Fruit fly (Drosophila melanogaster) whole organism, adult: Measurements from ENCODE around the gene Taf13.

Experiments used
- CG11617 ChIP-seq: fragments of 200-800 bp; sonication (Bioruptor generic); optimal IDR thresholded peaks from 2 replicates; lab custom pipeline; 2017; ENCODE audit warnings: mild to moderate bottlenecking, missing biosample characterization, missing genetic modification reagents, missing genetic modification characterization
- CG12768 ChIP-seq: fragments of 200-800 bp; sonication (Bioruptor generic); optimal IDR thresholded peaks from 2 replicates; lab custom pipeline; 2017; ENCODE audit warnings: missing biosample characterization, missing genetic modification characterization, mild to moderate bottlenecking, moderate library complexity, missing genetic modification reagents
- CG14711 ChIP-seq: fragments of 200-800 bp; sonication (Bioruptor generic); optimal IDR thresholded peaks from 2 replicates; lab custom pipeline; 2018; ENCODE audit warnings: missing biosample characterization, mild to moderate bottlenecking, missing genetic modification characterization, moderate library complexity
- CG1620 ChIP-seq: fragments of 200-800 bp; sonication (Bioruptor generic); optimal IDR thresholded peaks from 2 replicates; lab custom pipeline; 2016; ENCODE audit warnings: missing biosample characterization, missing genetic modification characterization
- CG33017 ChIP-seq: fragments of 200-800 bp; sonication (Bioruptor generic); optimal IDR thresholded peaks from 2 replicates; lab custom pipeline; 2018; ENCODE audit warnings: missing biosample characterization, mild to moderate bottlenecking, missing genetic modification characterization, moderate library complexity
- CG5204 ChIP-seq: fragments of 200-800 bp; sonication (Bioruptor generic); optimal IDR thresholded peaks from 2 replicates; lab custom pipeline; 2016; ENCODE audit warnings: missing biosample characterization, missing genetic modification characterization
- CG7045 ChIP-seq: fragments of 200-800 bp; sonication (Bioruptor generic); optimal IDR thresholded peaks from 2 replicates; lab custom pipeline; 2017; ENCODE audit warnings: missing biosample characterization, mild to moderate bottlenecking, missing genetic modification characterization
- CG7101 ChIP-seq: fragments of 200-800 bp; sonication (Bioruptor generic); optimal IDR thresholded peaks from 2 replicates; lab custom pipeline; 2018; ENCODE audit warnings: missing biosample characterization, mild to moderate bottlenecking, missing genetic modification characterization, moderate library complexity
- Clk ChIP-seq: fragments of 200-800 bp; sonication (Bioruptor generic); optimal IDR thresholded peaks from 2 replicates; lab custom pipeline; 2017; ENCODE audit warnings: missing biosample characterization, missing genetic modification characterization
- Crg-1 ChIP-seq: fragments of 200-800 bp; sonication (Bioruptor generic); optimal IDR thresholded peaks from 2 replicates; lab custom pipeline; 2016; ENCODE audit warnings: missing biosample characterization, missing genetic modification characterization
- Hr96 ChIP-seq: fragments of 200-800 bp; sonication (Bioruptor generic); optimal IDR thresholded peaks from 2 replicates; lab custom pipeline; 2016; ENCODE audit warnings: missing biosample characterization, missing genetic modification characterization
- Mnt ChIP-seq: fragments of 200-800 bp; sonication (Bioruptor generic); optimal IDR thresholded peaks from 2 replicates; lab custom pipeline; 2016; ENCODE audit warnings: missing biosample characterization, mild to moderate bottlenecking, missing genetic modification characterization
- bab1 ChIP-seq: fragments of 200-800 bp; sonication (Bioruptor generic); optimal IDR thresholded peaks from 3 replicates; lab custom pipeline; 2019; ENCODE audit warnings: missing biosample characterization, mild to moderate bottlenecking, missing genetic modification characterization, moderate library complexity
- cic ChIP-seq: fragments of 200-800 bp; sonication (Bioruptor generic); optimal IDR thresholded peaks from 2 replicates; lab custom pipeline; 2017; ENCODE audit warnings: missing biosample characterization, mild to moderate bottlenecking, missing genetic modification characterization, moderate library complexity
- cnc ChIP-seq, 2 experiments: fragments of >200 bp; optimal IDR thresholded peaks; 2 replicates each; lab custom pipeline; 2017
- kay ChIP-seq: fragments of 200-800 bp; sonication (Bioruptor generic); peaks from one replicate; lab custom pipeline; 2016; ENCODE audit warnings: missing biosample characterization, missing genetic modification characterization, borderline replicate concordance
- ovo ChIP-seq: fragments of 200-800 bp; sonication (Bioruptor generic); optimal IDR thresholded peaks from 2 replicates; lab custom pipeline; 2016; ENCODE audit warnings: missing biosample characterization, missing genetic modification characterization
- pad ChIP-seq: fragments of 200-800 bp; sonication (Bioruptor generic); optimal IDR thresholded peaks from 3 replicates; lab custom pipeline; 2017; ENCODE audit warnings: missing biosample characterization, missing genetic modification characterization, mild to moderate bottlenecking, moderate library complexity, missing genetic modification reagents
- tj ChIP-seq: fragments of 200-800 bp; sonication (Bioruptor generic); optimal IDR thresholded peaks from 3 replicates; lab custom pipeline; 2017; ENCODE audit warnings: missing biosample characterization, mild to moderate bottlenecking, missing genetic modification characterization, moderate library complexity
- toe ChIP-seq: fragments of 200-800 bp; sonication (Bioruptor generic); optimal IDR thresholded peaks from 2 replicates; lab custom pipeline; 2016; ENCODE audit warnings: missing biosample characterization, missing genetic modification characterization

Gene Taf13

dm6 chr2L:20091094-20091679, 2.5 kb downstream of the Taf13 start, which contains the start of the genes CG10747 and Pyroxd1:
Gene CG10747, minus strand, starts transcription at chr2L:20091348.
Gene Pyroxd1, plus strand, starts transcription at chr2L:20091435.
- TF ChIP-seq kay (no peak), CG12768 (GFP tag; lab: Kevin White, UChicago) (peak; percentile 99), bab1 (GFP tag; lab: Kevin White, UChicago) (peak; percentile 99), cnc (optimal IDR thresholded peaks at IDR 0.05; lab: Kevin White, UChicago) (no peak), CG7045 (GFP tag; lab: Kevin White, UChicago) (peak; percentile 98), Crg-1 (GFP tag; lab: Kevin White, UChicago) (peak; percentile 98), cic (peak; percentile 90), CG1620 (peak; percentile 98), CG7101 (tag; lab: Kevin White, UChicago) (peak; percentile 98), Hr96 (peak; percentile 98), toe (GFP tag; lab: Kevin White, UChicago) (peak; percentile 99), CG11617 (GFP tag; lab: Kevin White, UChicago) (peak; percentile 99), tj (peak; percentile 90), CG14711 (tag; lab: Kevin White, UChicago) (peak; percentile 95), Clk (GFP tag; lab: Kevin White, UChicago) (peak; percentile 97), CG5204 (peak; percentile 99), CG33017 (tag; lab: Kevin White, UChicago) (peak; percentile 98), ovo (peak; percentile 98), Mnt (GFP tag; lab: Kevin White, UChicago) (peak; percentile 95), pad (GFP tag; lab: Kevin White, UChicago) (peak; percentile 92)

dm6 chr2L:20086295-20087096, 7.2 kb downstream of the Taf13 start:
- TF ChIP-seq tj (peak; percentile 77), Crg-1 (GFP tag; lab: Kevin White, UChicago) (peak; percentile 62), CG5204 (peak; percentile 86), kay (no peak), Clk (GFP tag; lab: Kevin White, UChicago) (peak; percentile 65), CG7045 (GFP tag; lab: Kevin White, UChicago) (peak; percentile 67), bab1 (GFP tag; lab: Kevin White, UChicago) (peak; percentile 31), cnc (optimal IDR thresholded peaks at IDR 0.05; lab: Kevin White, UChicago) (no peak), CG14711 (tag; lab: Kevin White, UChicago) (peak; percentile 90), cic (peak; percentile 95), ovo (peak; percentile 76), CG11617 (GFP tag; lab: Kevin White, UChicago) (peak; percentile 90), toe (GFP tag; lab: Kevin White, UChicago) (peak; percentile 29), Hr96 (peak; percentile 76), CG33017 (tag; lab: Kevin White, UChicago) (peak; percentile 94), CG7101 (tag; lab: Kevin White, UChicago) (peak; percentile 93), pad (GFP tag; lab: Kevin White, UChicago) (peak; percentile 61), CG1620 (peak; percentile 30), CG12768 (GFP tag; lab: Kevin White, UChicago) (peak; percentile 92), Mnt (GFP tag; lab: Kevin White, UChicago) (peak; percentile 89)

- TF ChIP-seq CG7045 (GFP tag; lab: Kevin White, UChicago): peak; percentile 98
- TF ChIP-seq CG14711 (tag; lab: Kevin White, UChicago): peak; percentile 91
- peak; percentile 98 for TF ChIP-seq CG5204
- no peak for TF ChIP-seq cnc (optimal IDR thresholded peaks at IDR 0.05; lab: Kevin White, UChicago)
- TF ChIP-seq Crg-1 (GFP tag; lab: Kevin White, UChicago): peak; percentile 92
- peak; percentile 93 for TF ChIP-seq pad (GFP tag; lab: Kevin White, UChicago)
- TF ChIP-seq CG7101 (tag; lab: Kevin White, UChicago): peak; percentile 98
- peak; percentile 98 for TF ChIP-seq CG12768 (GFP tag; lab: Kevin White, UChicago)
- TF ChIP-seq kay: peak; percentile 99
- peak; percentile 91 for TF ChIP-seq tj
- TF ChIP-seq cic: peak; percentile 98
- TF ChIP-seq ovo: peak; percentile 95
- TF ChIP-seq Clk (GFP tag; lab: Kevin White, UChicago): peak; percentile 96
- peak; percentile 96 for TF ChIP-seq Mnt (GFP tag; lab: Kevin White, UChicago)
- TF ChIP-seq CG33017 (tag; lab: Kevin White, UChicago): peak; percentile 98
- peak; percentile 98 for TF ChIP-seq toe (GFP tag; lab: Kevin White, UChicago)
- peak; percentile 92 for TF ChIP-seq CG1620
- peak; percentile 97 for TF ChIP-seq bab1 (GFP tag; lab: Kevin White, UChicago)
- peak; percentile 98 for TF ChIP-seq Hr96
- peak; percentile 98 for TF ChIP-seq CG11617 (GFP tag; lab: Kevin White, UChicago)
Observed at dm6 chr2L:20084785-20085555, 8.7 kb downstream of the Taf13 start, which contains the start of gene fok. Gene fok, minus strand, starts transcription at chr2L:20085070.

dm6 chr2L:20084068-20084651, 9.5 kb downstream of the Taf13 start:
- TF ChIP-seq cnc (optimal IDR thresholded peaks at IDR 0.05; lab: Kevin White, UChicago): no peak
- peak; percentile 67 for TF ChIP-seq Mnt (GFP tag; lab: Kevin White, UChicago)
- TF ChIP-seq pad (GFP tag; lab: Kevin White, UChicago): peak; percentile 42
- TF ChIP-seq CG1620: no peak
- TF ChIP-seq CG11617 (GFP tag; lab: Kevin White, UChicago): no peak
